Worm (Caenorhabditis elegans): ENCODE measurements around the gene D2085.7.

Gene D2085.7

DNA sequence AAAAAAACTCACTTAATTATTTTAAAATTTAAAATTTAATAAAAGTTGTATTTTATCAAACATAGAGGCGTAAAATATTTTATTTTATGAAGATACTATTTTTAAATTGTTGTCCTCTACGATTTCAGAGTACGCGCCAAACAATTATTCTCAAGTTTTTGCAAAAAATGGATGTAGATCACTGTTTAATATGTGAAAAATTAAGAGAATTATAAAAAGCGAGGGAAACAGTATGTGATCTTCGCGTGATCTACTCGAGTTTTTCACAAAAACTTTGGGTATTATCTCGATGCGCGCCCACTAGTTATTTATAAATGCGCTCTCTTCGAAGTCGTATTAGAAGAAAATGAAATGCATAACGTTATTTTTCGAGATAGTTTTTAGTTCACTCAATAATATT lies 7.7 kb downstream of the D2085.7 start:
- TF ChIP-seq him-1 (tag; optimal IDR thresholded peaks at IDR 0.05) (no peak), dao-5 (tag; optimal IDR thresholded peaks at IDR 0.05) (no peak), W03F9.2 (tag; optimal IDR thresholded peaks at IDR 0.05) (no peak)

DNA sequence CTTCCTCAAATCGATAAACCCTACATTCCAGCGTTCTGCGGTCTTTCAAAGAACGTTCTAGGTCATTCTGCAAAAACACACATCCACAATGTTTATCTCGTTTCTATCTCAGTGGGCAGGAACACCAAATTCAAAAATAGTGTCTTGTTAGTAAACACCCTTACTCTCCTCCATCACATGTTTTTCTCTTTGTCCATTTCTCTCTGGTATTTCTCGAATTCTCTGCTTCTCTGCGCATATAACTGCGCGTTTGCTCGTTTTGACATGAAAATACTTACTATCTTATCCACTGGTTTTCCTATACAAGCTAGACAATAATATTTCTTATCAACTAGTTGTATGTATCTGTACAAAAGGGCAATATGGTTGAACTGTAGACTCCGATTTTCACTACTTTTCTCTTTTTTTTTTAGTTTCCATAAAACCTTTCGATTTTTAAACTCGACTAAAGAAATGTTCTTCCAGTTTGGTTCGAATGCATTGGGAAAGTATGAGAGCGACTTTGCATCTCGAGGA lies 9.5 kb downstream of the D2085.7 start, which contains the start of gene pyr-1:
Gene pyr-1 (plus strand): TSS at position 466 of the 516 bp plus-strand sequence.
- TF ChIP-seq him-1 (tag; optimal IDR thresholded peaks at IDR 0.05) (no peak), W03F9.2 (tag; optimal IDR thresholded peaks at IDR 0.05) (no peak), dao-5 (tag; optimal IDR thresholded peaks at IDR 0.05) (no peak)

DNA sequence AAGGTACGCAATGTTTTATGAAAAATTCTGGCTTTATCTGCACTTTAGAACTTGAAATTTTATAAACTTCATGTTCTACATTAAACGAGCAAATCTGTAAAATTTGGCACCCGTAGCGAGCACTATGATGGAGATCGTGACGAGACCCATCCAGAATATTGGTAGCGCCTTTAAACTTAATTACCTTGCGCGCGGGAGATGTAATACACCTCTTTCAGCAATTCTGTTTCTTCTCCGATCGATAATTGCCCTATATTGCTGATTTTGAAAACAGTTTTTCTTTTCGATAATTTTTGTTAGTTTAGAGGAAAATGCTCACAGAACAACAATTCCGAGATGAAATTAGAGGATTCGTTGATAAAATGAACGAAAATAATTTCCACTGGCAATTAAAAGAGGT lies 17.7 kb downstream of the D2085.7 start, which contains the start of gene atg-10:
Gene atg-10 (plus strand): TSS at position 301 of the 400 bp plus-strand sequence.
- TF ChIP-seq him-1 (tag; optimal IDR thresholded peaks at IDR 0.05) (no peak), dao-5 (tag; optimal IDR thresholded peaks at IDR 0.05) (no peak), W03F9.2 (tag; optimal IDR thresholded peaks at IDR 0.05) (no peak)

- TF ChIP-seq him-1 (tag; optimal IDR thresholded peaks at IDR 0.05) (no peak), W03F9.2 (tag; optimal IDR thresholded peaks at IDR 0.05) (no peak), dao-5 (tag; optimal IDR thresholded peaks at IDR 0.05) (no peak)
These were observed 20.4 kb downstream of the D2085.7 start, which contains the start of the genes piga-1 and eif-2Bepsilon for ce11 chrII:8661539-8661938. Gene piga-1, minus strand, starts transcription at chrII:8661712. Gene eif-2Bepsilon, plus strand, starts transcription at chrII:8661869.

ce11 chrII:8664533-8664932 lies 23.4 kb downstream of the D2085.7 start, which contains the start of gene etc-1:
Gene etc-1, plus strand, starts transcription at chrII:8664833.
- no peak for TF ChIP-seq W03F9.2 (tag; optimal IDR thresholded peaks at IDR 0.05)
- no peak for TF ChIP-seq dao-5 (tag; optimal IDR thresholded peaks at IDR 0.05)
- no peak for TF ChIP-seq him-1 (tag; optimal IDR thresholded peaks at IDR 0.05)

DNA sequence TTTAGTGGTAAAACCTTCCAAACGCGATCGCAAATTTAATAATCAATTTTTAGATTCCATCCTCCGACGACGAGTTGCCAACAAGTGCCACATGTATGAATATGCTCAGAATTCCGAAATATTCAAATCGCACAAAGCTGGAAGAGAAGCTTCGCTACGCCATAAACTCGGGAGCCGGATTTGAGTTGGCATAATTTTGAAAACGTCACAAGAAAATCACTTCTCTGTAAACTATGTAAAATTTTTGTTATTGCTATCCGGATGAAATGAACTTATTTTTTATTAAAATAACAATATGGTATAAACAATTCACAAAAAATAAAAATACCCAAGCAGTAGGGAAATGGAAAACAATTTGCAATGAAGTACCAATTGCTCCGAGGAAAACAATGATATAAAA lies 27.7 kb downstream of the D2085.7 start:
- TF ChIP-seq him-1 (tag; optimal IDR thresholded peaks at IDR 0.05) (no peak), dao-5 (tag; optimal IDR thresholded peaks at IDR 0.05) (no peak), W03F9.2 (tag; optimal IDR thresholded peaks at IDR 0.05) (no peak)

ce11 chrII:8670835-8671234 lies 29.7 kb downstream of the D2085.7 start:
- TF ChIP-seq him-1 (tag; optimal IDR thresholded peaks at IDR 0.05): no peak
- no peak for TF ChIP-seq dao-5 (tag; optimal IDR thresholded peaks at IDR 0.05)
- TF ChIP-seq W03F9.2 (tag; optimal IDR thresholded peaks at IDR 0.05): no peak

DNA sequence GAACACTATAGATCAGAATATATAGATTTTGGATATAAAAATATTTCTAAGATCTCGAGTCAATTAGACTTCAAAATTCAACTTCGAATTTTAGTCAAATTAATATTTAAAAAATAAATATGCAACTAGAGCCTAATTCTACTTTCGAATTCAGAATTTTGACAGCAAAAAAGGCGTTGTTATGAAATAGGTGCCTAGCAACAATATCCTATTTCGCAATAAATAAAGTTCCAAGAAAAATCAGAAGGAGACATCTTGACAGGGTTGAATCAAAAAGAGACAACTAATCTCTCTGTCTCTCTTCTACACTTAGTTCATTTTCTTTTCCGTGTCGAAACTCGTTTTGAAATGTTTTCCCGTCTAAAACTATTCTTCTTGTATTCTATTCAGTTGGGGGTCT lies 34.2 kb downstream of the D2085.7 start:
- no peak for TF ChIP-seq W03F9.2 (tag; optimal IDR thresholded peaks at IDR 0.05)
- no peak for TF ChIP-seq dao-5 (tag; optimal IDR thresholded peaks at IDR 0.05)
- TF ChIP-seq him-1 (tag; optimal IDR thresholded peaks at IDR 0.05): no peak

- TF ChIP-seq W03F9.2 (tag; optimal IDR thresholded peaks at IDR 0.05) (no peak), him-1 (tag; optimal IDR thresholded peaks at IDR 0.05) (no peak), dao-5 (tag; optimal IDR thresholded peaks at IDR 0.05) (no peak)
These were observed 38.6 kb downstream of the D2085.7 start for ce11 chrII:8679799-8680198.

ce11 chrII:8683933-8684332 lies 42.8 kb downstream of the D2085.7 start:
- TF ChIP-seq him-1 (tag; optimal IDR thresholded peaks at IDR 0.05) (peak; percentile 2), W03F9.2 (tag; optimal IDR thresholded peaks at IDR 0.05) (peak; percentile 72), dao-5 (tag; optimal IDR thresholded peaks at IDR 0.05) (no peak)

DNA sequence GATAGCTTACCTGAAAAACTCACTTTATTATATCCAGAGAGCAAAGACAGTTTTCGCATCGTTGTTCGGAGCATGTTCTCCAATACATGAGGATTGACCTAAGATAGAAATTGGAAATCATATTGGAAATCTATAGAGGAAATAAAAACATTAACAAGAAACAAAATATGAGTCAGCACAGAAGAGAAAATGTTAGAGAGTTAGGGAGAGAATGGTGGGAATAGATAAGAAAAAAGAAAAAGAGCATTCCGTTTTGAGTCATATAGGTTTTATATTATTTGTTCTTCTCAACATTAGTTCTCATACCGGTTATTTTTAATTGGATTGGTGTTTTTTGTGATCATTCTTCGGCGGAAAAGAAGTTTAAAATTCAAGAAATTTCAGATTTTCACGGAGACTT lies 43.6 kb downstream of the D2085.7 start, which contains the start of gene hgap-2:
Gene hgap-2 (minus strand): TSS at position 101 of the 400 bp plus-strand sequence.
- TF ChIP-seq W03F9.2 (tag; optimal IDR thresholded peaks at IDR 0.05): no peak
- TF ChIP-seq dao-5 (tag; optimal IDR thresholded peaks at IDR 0.05): no peak

- TF ChIP-seq him-1 (tag; optimal IDR thresholded peaks at IDR 0.05): no peak
- no peak for TF ChIP-seq W03F9.2 (tag; optimal IDR thresholded peaks at IDR 0.05)
- no peak for TF ChIP-seq dao-5 (tag; optimal IDR thresholded peaks at IDR 0.05)
These were observed 44.4 kb downstream of the D2085.7 start, which contains the start of gene C34C6.9 for ce11 chrII:8685623-8686022. Gene C34C6.9, plus strand, starts transcription at chrII:8685923.

DNA sequence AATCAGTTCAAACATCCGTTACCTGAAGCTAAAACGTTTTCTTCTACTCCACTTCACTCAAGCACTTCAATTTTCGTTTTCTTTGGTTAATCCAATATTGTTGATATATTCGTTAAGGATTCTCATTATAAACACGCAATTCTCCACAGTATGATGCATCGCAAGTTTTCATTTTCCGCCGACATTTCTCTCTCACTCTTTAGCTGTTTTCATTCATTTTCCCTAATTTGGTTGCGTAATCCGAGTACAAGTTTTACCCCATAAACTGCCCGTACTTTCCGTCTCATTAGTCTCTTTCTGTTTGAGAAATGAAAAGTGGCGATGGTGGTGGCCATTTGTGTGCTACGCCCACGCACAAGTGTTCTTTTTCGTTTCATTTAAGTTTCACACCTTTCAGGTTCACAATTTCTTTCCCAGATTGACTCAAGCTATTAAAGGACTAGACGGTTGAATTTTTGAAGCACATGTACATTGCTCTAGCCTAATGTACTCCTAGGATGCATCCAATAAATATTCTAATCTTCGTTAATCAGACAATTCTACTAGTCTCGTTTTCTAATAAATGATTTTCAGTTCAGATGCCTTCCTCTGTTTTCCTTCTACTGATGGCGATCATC lies 50.3 kb downstream of the D2085.7 start, which contains the start of gene C34C6.3:
Gene C34C6.3 (plus strand): TSS at position 567 of the 617 bp plus-strand sequence.
- TF ChIP-seq W03F9.2 (tag; optimal IDR thresholded peaks at IDR 0.05) (no peak), dao-5 (tag; optimal IDR thresholded peaks at IDR 0.05) (no peak), him-1 (tag; optimal IDR thresholded peaks at IDR 0.05) (no peak)

DNA sequence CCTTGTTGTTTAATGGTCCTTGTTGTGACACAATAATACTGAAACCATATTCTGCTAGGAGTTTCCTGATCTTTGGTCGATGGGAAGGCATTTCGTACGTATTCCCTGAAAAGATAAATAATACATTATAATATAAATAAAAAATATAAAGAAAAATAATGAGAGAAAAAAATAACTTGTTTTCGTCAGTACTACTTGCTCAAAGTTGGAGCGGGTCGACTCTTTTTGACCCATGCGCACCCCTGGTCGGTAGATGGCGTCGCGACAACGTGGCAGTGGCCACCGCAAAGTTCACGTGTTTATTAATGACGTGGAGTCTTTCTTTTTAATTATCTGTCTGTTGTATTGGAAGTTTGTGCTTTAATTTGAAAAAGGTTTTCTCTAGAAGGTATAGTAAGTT lies 54.6 kb downstream of the D2085.7 start, which contains the start of gene C34C6.10:
Gene C34C6.10 (minus strand): TSS at position 101 of the 400 bp plus-strand sequence.
- TF ChIP-seq him-1 (tag; optimal IDR thresholded peaks at IDR 0.05) (no peak), W03F9.2 (tag; optimal IDR thresholded peaks at IDR 0.05) (no peak), dao-5 (tag; optimal IDR thresholded peaks at IDR 0.05) (no peak)
